Fruit fly (Drosophila melanogaster): Measurements from ENCODE around the gene pkm.

pkm gene

dm6 chrX:11611645-11612079 lies 27.7 kb upstream of the pkm start, which contains the start of the genes CG2247 and CG1703 (continued):
- TF ChIP-seq zen2 (GFP tag; IDR thresholded peaks at IDR 0.05; ENCODE audit: partially characterized antibody) (peak; percentile 37; the same call in 1 of the 3 replicates), BEAF-32 (GFP tag; optimal IDR thresholded peaks at IDR 0.05) (peak; percentile 90), HLH4C (GFP tag; IDR thresholded peaks at IDR 0.05; ENCODE audit: partially characterized antibody) (peak; percentile 73; the same call in 2 of the 3 replicates), Nf-YC (tag; optimal IDR thresholded peaks at IDR 0.05) (peak; percentile 60), YL-1 (GFP tag; optimal IDR thresholded peaks at IDR 0.05) (peak; percentile 40), Antp (GFP tag; optimal IDR thresholded peaks at IDR 0.05) (no peak), CG10979 (tag; optimal IDR thresholded peaks at IDR 0.05) (no peak), lola (GFP tag; optimal IDR thresholded peaks at IDR 0.05) (peak in 1 of 3 experiments; percentile 2), ham (GFP tag; IDR thresholded peaks at IDR 0.05) (no peak), CG8089 (GFP tag; optimal IDR thresholded peaks at IDR 0.05) (no peak), CG18262 (tag; optimal IDR thresholded peaks at IDR 0.05) (peak; percentile 21), Scr (GFP tag; IDR thresholded peaks at IDR 0.05; ENCODE audit: partially characterized antibody) (peak; percentile 90), CHES-1-like (GFP tag; optimal IDR thresholded peaks at IDR 0.05) (no peak), CTCF (GFP tag; optimal IDR thresholded peaks at IDR 0.05) (peak; percentile 40), gem (tag; optimal IDR thresholded peaks at IDR 0.05) (no peak), sc (optimal IDR thresholded peaks at IDR 0.05) (no peak), sc (GFP tag; optimal IDR thresholded peaks at IDR 0.05) (no peak), CG12391 (tag; optimal IDR thresholded peaks at IDR 0.05) (peak; percentile 63), Lhr (GFP tag; optimal IDR thresholded peaks at IDR 0.05) (peak; percentile 38), exex (tag; optimal IDR thresholded peaks at IDR 0.05) (no peak), Bteb2 (GFP tag; optimal IDR thresholded peaks at IDR 0.05) (no peak), dati (GFP tag; IDR thresholded peaks at IDR 0.05) (no peak), ac (GFP tag; optimal IDR thresholded peaks at IDR 0.05) (no peak), hbn (GFP tag; IDR thresholded peaks at IDR 0.05; ENCODE audit: partially characterized antibody) (peak; percentile 78), cad (GFP tag; optimal IDR thresholded peaks at IDR 0.05) (no peak), CG16863 (GFP tag; optimal IDR thresholded peaks at IDR 0.05) (no peak), CG31441 (GFP tag; IDR thresholded peaks at IDR 0.05) (no peak), row (GFP tag; IDR thresholded peaks at IDR 0.05) (peak; percentile 44; the same call in 2 of the 3 replicates), phol (tag; optimal IDR thresholded peaks at IDR 0.05) (peak; percentile 65), ato (GFP tag; IDR thresholded peaks at IDR 0.05; ENCODE audit: partially characterized antibody) (0 out of 2 replicates have a peak, but pooled peaks have one; percentile 8), CG6254 (GFP tag; optimal IDR thresholded peaks at IDR 0.05) (no peak), Myb (GFP tag; optimal IDR thresholded peaks at IDR 0.05) (peak; percentile 23), CG5180 (GFP tag; optimal IDR thresholded peaks at IDR 0.05) (no peak), fd96Cb (tag; optimal IDR thresholded peaks at IDR 0.05) (no peak), stwl (tag; optimal IDR thresholded peaks at IDR 0.05) (peak; percentile 74), CG10959 (GFP tag; IDR thresholded peaks at IDR 0.05) (no peak), sr (GFP tag; IDR thresholded peaks at IDR 0.05) (no peak), CG1024 (GFP tag; IDR thresholded peaks at IDR 0.05) (no peak), CG17186 (GFP tag; optimal IDR thresholded peaks at IDR 0.05) (peak; percentile 39), btn (GFP tag; optimal IDR thresholded peaks at IDR 0.05) (no peak), CG14860 (GFP tag; IDR thresholded peaks at IDR 0.05; ENCODE audit: partially characterized antibody) (peak; percentile 76), CG30431 (GFP tag; optimal IDR thresholded peaks at IDR 0.05) (no peak), lmd (GFP tag; IDR thresholded peaks at IDR 0.05) (no peak), CG33213 (GFP tag; optimal IDR thresholded peaks at IDR 0.05) (no peak), CG9932 (GFP tag; IDR thresholded peaks at IDR 0.05) (no peak), onecut (GFP tag; IDR thresholded peaks at IDR 0.05) (no peak), CG9727 (GFP tag; optimal IDR thresholded peaks at IDR 0.05) (peak; percentile 22), abd-A (tag; optimal IDR thresholded peaks at IDR 0.05) (no peak), Dref (GFP tag; IDR thresholded peaks at IDR 0.05) (peak; percentile 82), twi (tag; optimal IDR thresholded peaks at IDR 0.05) (peak; percentile 52), CoRest (tag; optimal IDR thresholded peaks at IDR 0.05) (peak; percentile 52)
